Fruit fly (Drosophila melanogaster): ENCODE results near the gene FER.

DNA sequence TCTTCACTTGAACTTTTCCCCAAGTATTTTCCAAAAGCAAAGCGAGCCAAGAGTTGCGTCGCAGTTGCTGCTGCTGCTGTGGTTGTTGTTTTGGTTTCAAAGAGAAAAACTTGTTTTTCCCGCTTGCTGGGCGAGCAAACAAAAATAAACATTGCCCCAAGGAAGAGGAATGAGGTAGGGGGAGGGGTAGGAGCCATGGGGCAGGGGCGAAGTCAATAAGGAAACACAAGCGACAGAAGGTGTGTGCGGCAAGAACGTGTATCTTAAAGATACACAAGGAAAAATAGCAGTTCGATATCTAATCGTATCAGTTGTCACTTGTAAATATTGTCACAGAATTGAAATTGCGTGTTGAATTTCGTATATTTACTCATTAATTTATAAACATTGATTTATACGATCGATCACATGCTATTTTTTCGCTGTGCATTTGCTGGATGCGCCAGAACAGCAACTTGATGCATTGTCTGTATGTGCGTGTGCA lies 762 bp downstream of the FER start:
- TF ChIP-seq psq (optimal IDR thresholded peaks at IDR 0.05): no peak
- no peak for TF ChIP-seq Myc (optimal IDR thresholded peaks at IDR 0.05)
- TF ChIP-seq Sin3A (optimal IDR thresholded peaks at IDR 0.05): no peak
- TF ChIP-seq h (optimal IDR thresholded peaks at IDR 0.05): no peak
- TF ChIP-seq ttk (optimal IDR thresholded peaks at IDR 0.05): no peak

Measured in Kc167 (cell line).